Fruit fly (Drosophila melanogaster) whole organism, embryonic: ENCODE data around the gene P58IPK.
A peak's percentile ranks its signal among the peaks of the same experiment; 100 is the strongest.

Experiments used
- Blimp-1 ChIP-seq: fragments of 200-800 bp; sonication (Bioruptor generic); optimal IDR thresholded peaks from 3 replicates; lab custom pipeline; 2018; ENCODE audit warnings: missing biosample characterization, missing genetic modification characterization, mild to moderate bottlenecking, moderate library complexity, missing genetic modification reagents
- CG10462 ChIP-seq: fragments of 200-800 bp; sonication (Bioruptor generic); optimal IDR thresholded peaks from 2 replicates; lab custom pipeline; 2016; ENCODE audit warnings: missing biosample characterization, missing genetic modification characterization
- CG10979 ChIP-seq: fragments of 200-800 bp; sonication (Bioruptor generic); optimal IDR thresholded peaks from 2 replicates; lab custom pipeline; 2018; ENCODE audit warnings: missing biosample characterization, mild to moderate bottlenecking, missing genetic modification characterization, moderate library complexity
- CG15269 ChIP-seq: fragments of 200-800 bp; sonication (Bioruptor generic); optimal IDR thresholded peaks from 2 replicates; lab custom pipeline; 2018; ENCODE audit warnings: missing biosample characterization, mild to moderate bottlenecking, missing genetic modification characterization, moderate library complexity
- CG1529 ChIP-seq: fragments of 200-800 bp; sonication (Bioruptor generic); optimal IDR thresholded peaks from 3 replicates; lab custom pipeline; 2018; ENCODE audit warnings: missing biosample characterization, missing genetic modification characterization
- CG16779 ChIP-seq: fragments of 200-800 bp; sonication (Bioruptor generic); IDR thresholded peaks from 2 replicates; pipeline ENCODE4 v1.3.6; 2022; ENCODE audit warnings: missing biosample characterization, missing genetic modification characterization
- CG17612 ChIP-seq: fragments of 200-800 bp; sonication (Bioruptor generic); IDR thresholded peaks from 2 replicates; pipeline ENCODE4 v1.3.6; 2022; ENCODE audit warnings: missing biosample characterization, missing genetic modification characterization
- CG17829 ChIP-seq: fragments of 200-800 bp; optimal IDR thresholded peaks from 2 replicates; lab custom pipeline; 2019; ENCODE audit warnings: missing biosample characterization, mild to moderate bottlenecking, missing genetic modification characterization, moderate library complexity
- CG2712 ChIP-seq: fragments of 200-800 bp; optimal IDR thresholded peaks from 3 replicates; lab custom pipeline; 2019; ENCODE audit warnings: missing biosample characterization, mild to moderate bottlenecking, missing genetic modification characterization, moderate library complexity
- CG31441 ChIP-seq: fragments of 200-800 bp; sonication (Bioruptor generic); IDR thresholded peaks from 2 replicates; pipeline ENCODE4 v1.3.6; 2022; ENCODE audit warnings: missing biosample characterization, missing genetic modification characterization
- CG43689 ChIP-seq: fragments of 200-800 bp; sonication (Bioruptor generic); IDR thresholded peaks from 2 replicates; pipeline ENCODE4 v1.3.6; 2022; ENCODE audit warnings: missing biosample characterization, missing genetic modification characterization
- CG4854 ChIP-seq: fragments of 200-800 bp; sonication (Bioruptor generic); optimal IDR thresholded peaks from 2 replicates; lab custom pipeline; 2016; ENCODE audit warnings: missing biosample characterization, missing genetic modification characterization, inconsistent platforms
- CG6254 ChIP-seq: fragments of 200-800 bp; sonication (Bioruptor generic); optimal IDR thresholded peaks from 3 replicates; lab custom pipeline; 2017; ENCODE audit warnings: mild to moderate bottlenecking, missing biosample characterization, missing genetic modification reagents, missing genetic modification characterization
- CG7556 ChIP-seq: fragments of 200-800 bp; sonication (Bioruptor generic); optimal IDR thresholded peaks from 2 replicates; lab custom pipeline; 2017; ENCODE audit warnings: missing biosample characterization, mild to moderate bottlenecking, missing genetic modification characterization
- CG8089 ChIP-seq: fragments of 200-800 bp; sonication (Bioruptor generic); optimal IDR thresholded peaks from 3 replicates; lab custom pipeline; 2016; ENCODE audit warnings: missing biosample characterization, missing genetic modification characterization
- CG8924 ChIP-seq: fragments of 200-800 bp; optimal IDR thresholded peaks from 3 replicates; lab custom pipeline; 2019; ENCODE audit warnings: missing biosample characterization, mild to moderate bottlenecking, missing genetic modification characterization, moderate library complexity
- CG9817 ChIP-seq: fragments of 200-800 bp; sonication (Bioruptor generic); optimal IDR thresholded peaks from 2 replicates; lab custom pipeline; 2018; ENCODE audit warnings: missing biosample characterization, mild to moderate bottlenecking, missing genetic modification characterization, moderate library complexity
- Chrac-16 ChIP-seq: fragments of 200-800 bp; sonication (Bioruptor generic); optimal IDR thresholded peaks from 3 replicates; lab custom pipeline; 2016; ENCODE audit warnings: missing biosample characterization, missing genetic modification characterization
- Deaf1 ChIP-seq: fragments of 200-800 bp; optimal IDR thresholded peaks from 3 replicates; lab custom pipeline; 2019; ENCODE audit warnings: missing biosample characterization, mild to moderate bottlenecking, missing genetic modification characterization, moderate library complexity
- Gug ChIP-seq: fragments of 200-800 bp; sonication (Bioruptor generic); IDR thresholded peaks from 4 replicates; pipeline ENCODE4 v1.3.6; 2022; ENCODE audit warnings: missing biosample characterization, missing genetic modification characterization
- HLHmδ ChIP-seq: fragments of 200-800 bp; sonication (Bioruptor generic); optimal IDR thresholded peaks from 2 replicates; lab custom pipeline; 2018; ENCODE audit warnings: missing biosample characterization, mild to moderate bottlenecking, missing genetic modification characterization, moderate library complexity
- Hmr ChIP-seq: fragments of 200-800 bp; sonication (Bioruptor generic); optimal IDR thresholded peaks from 3 replicates; lab custom pipeline; 2017; ENCODE audit warnings: mild to moderate bottlenecking, missing biosample characterization, missing genetic modification reagents, missing genetic modification characterization
- Hr78 ChIP-seq, 2 experiments: fragments of 200-800 bp in 1 of 2; fragments of >200 bp in 1 of 2; sonication (Bioruptor generic) in 1 of 2; optimal IDR thresholded peaks; 2 replicates each; lab custom pipeline; 2017 to 2019; ENCODE audit warnings: missing biosample characterization in 2 of 2, missing genetic modification characterization in 2 of 2, mild to moderate bottlenecking in 1 of 2, moderate library complexity in 1 of 2
- Hsf ChIP-seq: fragments of 200-800 bp; sonication (Bioruptor generic); optimal IDR thresholded peaks from 3 replicates; lab custom pipeline; 2016; ENCODE audit warnings: missing biosample characterization, missing genetic modification characterization
- Oaz ChIP-seq: fragments of 200-800 bp; sonication (Bioruptor generic); IDR thresholded peaks from 2 replicates; pipeline ENCODE4 v1.3.6; 2022; ENCODE audit warnings: missing biosample characterization, missing genetic modification characterization
- PHDP ChIP-seq: fragments of 200-800 bp; sonication (Bioruptor generic); optimal IDR thresholded peaks from 3 replicates; lab custom pipeline; 2018; ENCODE audit warnings: missing biosample characterization, mild to moderate bottlenecking, missing genetic modification characterization, moderate library complexity
- Side ChIP-seq: fragments of 200-800 bp; sonication (Bioruptor generic); optimal IDR thresholded peaks from 2 replicates; lab custom pipeline; 2016; ENCODE audit warnings: missing biosample characterization, missing genetic modification characterization
- Trl ChIP-seq, 3 experiments: fragments of >200 bp in 2 of 3; fragments of 200-800 bp in 1 of 3; sonication (Bioruptor generic) in 1 of 3; optimal IDR thresholded peaks; 2 replicates in 1 of 3; 3 replicates in 2 of 3; lab custom pipeline; 2016 to 2017; ENCODE audit warnings: missing biosample characterization in 1 of 3, missing genetic modification characterization in 1 of 3
- ab ChIP-seq: fragments of 200-800 bp; sonication (Bioruptor generic); optimal IDR thresholded peaks from 2 replicates; lab custom pipeline; 2016; ENCODE audit warnings: missing biosample characterization, missing genetic modification characterization
- bab2 ChIP-seq: fragments of 200-800 bp; sonication (Bioruptor generic); optimal IDR thresholded peaks from 2 replicates; lab custom pipeline; 2016; ENCODE audit warnings: missing biosample characterization, missing genetic modification characterization
- cas ChIP-seq: fragments of 200-800 bp; sonication (Bioruptor generic); IDR thresholded peaks from 2 replicates; pipeline ENCODE4 v1.3.6; 2022; ENCODE audit warnings: missing biosample characterization, missing genetic modification characterization
- caup ChIP-seq: fragments of 200-800 bp; sonication (Bioruptor generic); optimal IDR thresholded peaks from 3 replicates; lab custom pipeline; 2017; ENCODE audit warnings: missing biosample characterization, mild to moderate bottlenecking, missing genetic modification characterization, moderate library complexity; ENCODE audit not compliant: severe bottlenecking
- da ChIP-seq: fragments of 200-800 bp; sonication (Bioruptor generic); optimal IDR thresholded peaks from 2 replicates; lab custom pipeline; 2016; ENCODE audit warnings: missing biosample characterization, missing genetic modification characterization
- disco-r ChIP-seq: fragments of 200-800 bp; sonication (Bioruptor generic); optimal IDR thresholded peaks from 2 replicates; lab custom pipeline; 2016; ENCODE audit warnings: missing biosample characterization, missing genetic modification characterization
- esg ChIP-seq: fragments of 200-800 bp; sonication (Bioruptor generic); conservative IDR thresholded peaks from 2 replicates; pipeline ENCODE4 v1.3.6; 2022; ENCODE audit warnings: missing biosample characterization, missing genetic modification characterization
- gcm ChIP-seq: fragments of 200-800 bp; sonication (Bioruptor generic); optimal IDR thresholded peaks from 2 replicates; lab custom pipeline; 2019; ENCODE audit warnings: missing biosample characterization, mild to moderate bottlenecking, missing genetic modification characterization, moderate library complexity
- gfzf ChIP-seq: fragments of 200-800 bp; sonication (Bioruptor generic); optimal IDR thresholded peaks from 2 replicates; lab custom pipeline; 2016; ENCODE audit warnings: missing biosample characterization, mild to moderate bottlenecking, missing genetic modification characterization, moderate library complexity
- grn ChIP-seq: fragments of 200-800 bp; sonication (Bioruptor generic); optimal IDR thresholded peaks from 3 replicates; lab custom pipeline; 2017; ENCODE audit warnings: missing biosample characterization, missing genetic modification characterization
- h ChIP-seq: fragments of >200 bp; optimal IDR thresholded peaks from 2 replicates; lab custom pipeline; 2017
- hth ChIP-seq: fragments of >200 bp; optimal IDR thresholded peaks from 2 replicates; lab custom pipeline; 2017; ENCODE audit warnings: inconsistent platforms
- inv ChIP-seq: fragments of 200-800 bp; sonication (Bioruptor generic); IDR thresholded peaks from 2 replicates; pipeline ENCODE4 v1.3.6; 2022; ENCODE audit warnings: missing biosample characterization, missing genetic modification characterization; ENCODE audit not compliant: partially characterized antibody
- jigr1 ChIP-seq: fragments of 200-800 bp; sonication (Bioruptor generic); IDR thresholded peaks from 3 replicates; pipeline ENCODE4 v1.3.6; 2022; ENCODE audit warnings: missing biosample characterization, missing genetic modification characterization
- ken ChIP-seq: fragments of 200-800 bp; sonication (Bioruptor generic); IDR thresholded peaks from 3 replicates; pipeline ENCODE4 v1.3.6; 2022; ENCODE audit warnings: missing biosample characterization, missing genetic modification characterization
- lola ChIP-seq, 3 experiments: fragments of >200 bp in 2 of 3; fragments of 200-800 bp in 1 of 3; sonication (Bioruptor generic) in 1 of 3; optimal IDR thresholded peaks; 2 replicates each; lab custom pipeline; 2017 to 2019; ENCODE audit warnings: missing biosample characterization in 3 of 3, missing genetic modification characterization in 3 of 3, mild to moderate bottlenecking in 1 of 3, moderate library complexity in 1 of 3
- odd ChIP-seq: fragments of 200-800 bp; sonication (Bioruptor generic); optimal IDR thresholded peaks from 2 replicates; lab custom pipeline; 2017; ENCODE audit warnings: missing biosample characterization, mild to moderate bottlenecking, missing genetic modification characterization
- p53 ChIP-seq: fragments of 200-800 bp; sonication (Bioruptor generic); optimal IDR thresholded peaks from 2 replicates; lab custom pipeline; 2016; ENCODE audit warnings: missing biosample characterization, missing genetic modification characterization
- schlank ChIP-seq: fragments of 200-800 bp; sonication (Bioruptor generic); optimal IDR thresholded peaks from 2 replicates; lab custom pipeline; 2018; ENCODE audit warnings: missing biosample characterization, mild to moderate bottlenecking, missing genetic modification characterization
- sr ChIP-seq: fragments of 200-800 bp; sonication (Bioruptor generic); IDR thresholded peaks from 3 replicates; pipeline ENCODE4 v1.3.6; 2022; ENCODE audit warnings: missing biosample characterization, missing genetic modification characterization
- trh ChIP-seq: fragments of 200-800 bp; sonication (Bioruptor generic); optimal IDR thresholded peaks from 2 replicates; lab custom pipeline; 2016; ENCODE audit warnings: missing biosample characterization, missing genetic modification characterization
- z ChIP-seq: fragments of 200-800 bp; sonication (Bioruptor generic); IDR thresholded peaks from 3 replicates; pipeline ENCODE4 v1.3.6; 2022; ENCODE audit warnings: missing biosample characterization, missing genetic modification characterization

P58IPK gene

dm6 chr3R:9586663-9587248, at the start of gene P58IPK (continued):
- TF ChIP-seq Blimp-1 (GFP tag; lab: Kevin White, UChicago) (peak; percentile 49), esg (GFP tag; lab: Robert Waterston, UW) (peak; percentile 53; the same call in 1 of the 2 replicates), lola (GFP tag; optimal IDR thresholded peaks at IDR 0.05; lab: Kevin White, UChicago) (peak in 1 of 3 experiments; percentile 46), CG9817 (tag; lab: Kevin White, UChicago) (peak; percentile 68), disco-r (GFP tag; lab: Kevin White, UChicago) (peak; percentile 10), Hsf (peak; percentile 66), CG1529 (GFP tag; lab: Kevin White, UChicago) (no peak), ken (GFP tag; lab: Robert Waterston, UW) (peak; percentile 78), CG43689 (GFP tag; lab: Robert Waterston, UW) (no peak), Deaf1 (tag; lab: Kevin White, UChicago) (no peak), CG17829 (tag; lab: Kevin White, UChicago) (peak; percentile 64), ab (GFP tag; lab: Kevin White, UChicago) (no peak), bab2 (peak; percentile 70), odd (GFP tag; lab: Kevin White, UChicago) (no peak), Hr78 (GFP tag; optimal IDR thresholded peaks at IDR 0.05; lab: Kevin White, UChicago) (no peak), PHDP (peak; percentile 36), Gug (GFP tag; lab: Robert Waterston, UW) (peak; percentile 89), grn (GFP tag; lab: Kevin White, UChicago) (peak; percentile 6), CG10979 (tag; lab: Kevin White, UChicago) (peak; percentile 32), Oaz (GFP tag; lab: Robert Waterston, UW) (no peak), inv (GFP tag; lab: Robert Waterston, UW) (peak; percentile 96), Trl (optimal IDR thresholded peaks at IDR 0.05; lab: Kevin White, UChicago) (no peak), Trl (GFP tag; optimal IDR thresholded peaks at IDR 0.05; lab: Kevin White, UChicago) (peak; percentile 70), Hmr (GFP tag; lab: Kevin White, UChicago) (peak; percentile 60), h (lab: Kevin White, UChicago) (no peak), caup (GFP tag; lab: Kevin White, UChicago) (peak; percentile 40), cas (GFP tag; lab: Robert Waterston, UW) (peak; percentile 38; the same call in 1 of the 2 replicates), jigr1 (GFP tag; lab: Robert Waterston, UW) (no peak), HLHmδ (GFP tag; lab: Kevin White, UChicago) (no peak), Side (GFP tag; lab: Kevin White, UChicago) (peak; percentile 45), schlank (peak; percentile 25), CG8089 (no peak), CG16779 (GFP tag; lab: Robert Waterston, UW) (no peak), hth (lab: Kevin White, UChicago) (no peak), CG15269 (tag; lab: Kevin White, UChicago) (peak; percentile 48), CG10462 (peak; percentile 34), CG2712 (peak; percentile 66), gfzf (GFP tag; lab: Kevin White, UChicago) (peak; percentile 41), sr (GFP tag; lab: Robert Waterston, UW) (peak; percentile 71), p53 (GFP tag; lab: Kevin White, UChicago) (peak; percentile 60), trh (GFP tag; lab: Kevin White, UChicago) (no peak), CG31441 (peak; percentile 94), z (GFP tag; lab: Robert Waterston, UW) (no peak), gcm (GFP tag; lab: Kevin White, UChicago) (no peak), CG7556 (GFP tag; lab: Kevin White, UChicago) (peak; percentile 2), CG6254 (no peak), CG4854 (GFP tag; lab: Kevin White, UChicago) (peak; percentile 33), CG8924 (tag; lab: Kevin White, UChicago) (peak; percentile 60), Chrac-16 (GFP tag; lab: Kevin White, UChicago) (peak; percentile 75), CG17612 (GFP tag; lab: Robert Waterston, UW) (no peak), da (GFP tag; lab: Kevin White, UChicago) (peak; percentile 34)
